Worm (Caenorhabditis elegans) whole organism, mixed stage, embryonic: ENCODE measurements around the gene fbxb-106.

Experiments used
- ces-1 ChIP-seq: fragments of 150-350 bp; optimal IDR thresholded peaks from 2 replicates; lab custom pipeline; 2014; ENCODE audit warnings: missing biosample characterization, missing genetic modification reagents, missing genetic modification characterization
- mep-1 ChIP-seq: fragments of 150-350 bp; optimal IDR thresholded peaks from 2 replicates; lab custom pipeline; 2017; ENCODE audit warnings: missing biosample characterization, missing genetic modification reagents, missing genetic modification characterization, inconsistent platforms
- nhr-237 ChIP-seq: fragments of 150-350 bp; optimal IDR thresholded peaks from 2 replicates; lab custom pipeline; 2014; ENCODE audit warnings: missing biosample characterization, missing genetic modification characterization
- nhr-28 ChIP-seq: fragments of 150-350 bp; optimal IDR thresholded peaks from 2 replicates; lab custom pipeline; 2014; ENCODE audit warnings: missing biosample characterization, missing genetic modification characterization
- snpc-4 ChIP-seq: fragments of 150-350 bp; optimal IDR thresholded peaks from 2 replicates; lab custom pipeline; 2014; ENCODE audit warnings: missing biosample characterization, missing genetic modification characterization
- unc-39 ChIP-seq: fragments of 150-350 bp; optimal IDR thresholded peaks from 2 replicates; lab custom pipeline; 2014; ENCODE audit warnings: missing biosample characterization, missing genetic modification characterization

ce11 chrII:2752999-2753398, 9.2 kb upstream of the fbxb-106 start, which contains the start of gene F29A7.3:
- no peak for TF ChIP-seq mep-1 (tag; lab: Kevin White, UChicago)
- no peak for TF ChIP-seq unc-39
- no peak for TF ChIP-seq nhr-237 (tag; lab: Kevin White, UChicago)
- no peak for TF ChIP-seq ces-1 (GFP tag; lab: Kevin White, UChicago)
- no peak for TF ChIP-seq nhr-28 (tag; lab: Kevin White, UChicago)
- no peak for TF ChIP-seq snpc-4
